Worm (Caenorhabditis elegans): Measurements from ENCODE around the gene hpl-1.

DNA sequence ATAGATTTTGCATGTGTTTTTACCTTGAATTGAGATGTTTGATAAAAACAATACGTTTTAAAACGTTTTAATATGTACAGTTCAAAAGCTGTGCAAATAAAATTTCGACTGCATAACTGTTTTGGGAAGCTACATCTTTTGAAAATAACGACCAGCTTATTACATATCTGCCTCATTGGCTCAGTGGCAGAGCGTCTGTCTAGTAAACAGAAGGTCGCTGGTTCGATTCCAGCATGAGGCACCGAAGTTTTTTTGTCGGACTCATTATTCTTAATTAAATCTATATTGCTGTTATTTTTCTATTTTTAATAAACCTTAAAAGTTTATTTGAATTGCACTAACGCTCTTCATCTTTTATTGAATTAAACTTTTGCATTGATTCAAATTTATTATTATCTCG is 47.8 kb downstream of the hpl-1 start:
- TF ChIP-seq unc-62 (GFP tag; optimal IDR thresholded peaks at IDR 0.05) (no peak), fos-1 (tag; optimal IDR thresholded peaks at IDR 0.05) (no peak), R02D3.7 (tag; optimal IDR thresholded peaks at IDR 0.05) (no peak)

Data from whole organism, L2 larva.